Fruit fly (Drosophila melanogaster): Measurements from ENCODE around the gene CkIIbeta.

DNA sequence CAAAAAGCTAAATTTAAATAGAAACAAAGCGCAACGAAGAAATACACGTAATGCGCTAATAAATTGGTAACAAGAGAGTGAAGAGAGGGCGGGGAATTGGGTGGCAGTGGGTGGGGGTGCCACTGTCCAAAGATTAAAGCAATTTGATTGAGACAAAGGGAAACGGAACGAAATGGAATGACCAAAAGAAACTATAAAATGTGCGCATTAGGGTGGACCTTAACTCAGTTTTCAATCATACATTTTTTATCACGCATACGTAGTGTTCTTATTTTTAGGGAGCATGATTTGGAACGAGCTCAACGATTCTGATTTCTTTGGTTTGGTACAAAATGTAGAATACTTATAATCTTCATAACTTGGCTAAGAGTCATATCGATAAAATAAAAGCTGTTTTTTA is 29.6 kb downstream of the CkIIbeta start:
- TF ChIP-seq CG8478 (optimal IDR thresholded peaks at IDR 0.05) (no peak), CTCF (optimal IDR thresholded peaks at IDR 0.05) (no peak)
